Fruit fly (Drosophila melanogaster) whole organism, embryonic: ENCODE results near the gene EMC3.
A peak's percentile ranks its signal among the peaks of the same experiment; 100 is the strongest.

Source experiments
- B-H2 ChIP-seq: fragments of 200-800 bp; sonication (Bioruptor generic); optimal IDR thresholded peaks from 2 replicates; lab custom pipeline; 2018; ENCODE audit warnings: missing biosample characterization, mild to moderate bottlenecking, missing genetic modification characterization
- Blimp-1 ChIP-seq: fragments of 200-800 bp; sonication (Bioruptor generic); optimal IDR thresholded peaks from 3 replicates; lab custom pipeline; 2018; ENCODE audit warnings: missing biosample characterization, missing genetic modification characterization, mild to moderate bottlenecking, moderate library complexity, missing genetic modification reagents
- CG11723 ChIP-seq: fragments of 200-800 bp; sonication (Bioruptor generic); optimal IDR thresholded peaks from 2 replicates; lab custom pipeline; 2017; ENCODE audit warnings: missing biosample characterization, mild to moderate bottlenecking, missing genetic modification characterization
- CG12942 ChIP-seq: fragments of 200-800 bp; sonication (Bioruptor generic); optimal IDR thresholded peaks from 3 replicates; lab custom pipeline; 2016; ENCODE audit warnings: missing biosample characterization, missing genetic modification characterization
- CG13296 ChIP-seq: fragments of 200-800 bp; sonication (Bioruptor generic); optimal IDR thresholded peaks from 3 replicates; lab custom pipeline; 2018; ENCODE audit warnings: missing biosample characterization, mild to moderate bottlenecking, missing genetic modification characterization
- CG13775 ChIP-seq: fragments of 200-800 bp; sonication (Bioruptor generic); optimal IDR thresholded peaks from 3 replicates; lab custom pipeline; 2017; ENCODE audit warnings: missing biosample characterization, mild to moderate bottlenecking, missing genetic modification characterization
- CG14965 ChIP-seq: fragments of 200-800 bp; sonication (Bioruptor generic); optimal IDR thresholded peaks from 2 replicates; lab custom pipeline; 2016; ENCODE audit warnings: missing biosample characterization, missing genetic modification characterization, borderline replicate concordance
- CG15073 ChIP-seq: fragments of 200-800 bp; sonication (Bioruptor generic); optimal IDR thresholded peaks from 2 replicates; lab custom pipeline; 2016; ENCODE audit warnings: missing biosample characterization, missing genetic modification characterization
- CG2116 ChIP-seq: fragments of 200-800 bp; sonication (Bioruptor generic); optimal IDR thresholded peaks from 3 replicates; lab custom pipeline; 2018; ENCODE audit warnings: missing biosample characterization, mild to moderate bottlenecking, missing genetic modification characterization
- CG2120 ChIP-seq: fragments of 200-800 bp; sonication (Bioruptor generic); optimal IDR thresholded peaks from 3 replicates; lab custom pipeline; 2016; ENCODE audit warnings: missing biosample characterization, missing genetic modification characterization
- CG3065 ChIP-seq: fragments of 200-800 bp; sonication (Bioruptor generic); optimal IDR thresholded peaks from 2 replicates; lab custom pipeline; 2016; ENCODE audit warnings: missing biosample characterization, missing genetic modification characterization
- CG3281 ChIP-seq: fragments of 200-800 bp; sonication (Bioruptor generic); optimal IDR thresholded peaks from 3 replicates; lab custom pipeline; 2017; ENCODE audit warnings: missing biosample characterization, mild to moderate bottlenecking, missing genetic modification characterization
- CG3407 ChIP-seq: fragments of 200-800 bp; sonication (Bioruptor generic); optimal IDR thresholded peaks from 2 replicates; lab custom pipeline; 2018; ENCODE audit warnings: missing biosample characterization, mild to moderate bottlenecking, missing genetic modification characterization
- CG4282 ChIP-seq: fragments of 200-800 bp; sonication (Bioruptor generic); optimal IDR thresholded peaks from 2 replicates; lab custom pipeline; 2016; ENCODE audit warnings: missing biosample characterization, missing genetic modification characterization
- CG43689 ChIP-seq: fragments of 200-800 bp; sonication (Bioruptor generic); IDR thresholded peaks from 2 replicates; pipeline ENCODE4 v1.3.6; 2022; ENCODE audit warnings: missing biosample characterization, missing genetic modification characterization
- CG6175 ChIP-seq: fragments of 200-800 bp; sonication (Bioruptor generic); IDR thresholded peaks from 3 replicates; pipeline ENCODE4 v1.3.6; 2022; ENCODE audit warnings: missing biosample characterization, missing genetic modification characterization
- CG6254 ChIP-seq: fragments of 200-800 bp; sonication (Bioruptor generic); optimal IDR thresholded peaks from 3 replicates; lab custom pipeline; 2017; ENCODE audit warnings: mild to moderate bottlenecking, missing biosample characterization, missing genetic modification reagents, missing genetic modification characterization
- CG7271 ChIP-seq: fragments of 200-800 bp; sonication (Bioruptor generic); optimal IDR thresholded peaks from 2 replicates; lab custom pipeline; 2018; ENCODE audit warnings: missing biosample characterization, mild to moderate bottlenecking, missing genetic modification characterization, moderate library complexity
- CG8290 ChIP-seq, 3 experiments: fragments of 200-800 bp; sonication (Bioruptor generic); optimal IDR thresholded peaks; 2 replicates each; lab custom pipeline; 2016 to 2019; ENCODE audit warnings: missing biosample characterization in 3 of 3, missing genetic modification characterization in 3 of 3, mild to moderate bottlenecking in 2 of 3, moderate library complexity in 1 of 3
- CG8359 ChIP-seq: fragments of 200-800 bp; sonication (Bioruptor generic); optimal IDR thresholded peaks from 2 replicates; lab custom pipeline; 2017; ENCODE audit warnings: missing biosample characterization, mild to moderate bottlenecking, missing genetic modification characterization, borderline replicate concordance
- CG9817 ChIP-seq: fragments of 200-800 bp; sonication (Bioruptor generic); optimal IDR thresholded peaks from 2 replicates; lab custom pipeline; 2018; ENCODE audit warnings: missing biosample characterization, mild to moderate bottlenecking, missing genetic modification characterization, moderate library complexity
- CkIIα-i1 ChIP-seq: fragments of 200-800 bp; sonication (Bioruptor generic); IDR thresholded peaks from 2 replicates; pipeline ENCODE4 v1.3.6; 2022; ENCODE audit warnings: missing biosample characterization, missing genetic modification characterization
- Doc2 ChIP-seq: fragments of 200-800 bp; sonication (Bioruptor generic); IDR thresholded peaks from 2 replicates; pipeline ENCODE4 v1.3.6; 2022; ENCODE audit warnings: missing biosample characterization, missing genetic modification characterization
- E2f2 ChIP-seq: fragments of 200-800 bp; sonication (Bioruptor generic); IDR thresholded peaks from 2 replicates; pipeline ENCODE4 v1.3.6; 2022; ENCODE audit warnings: missing biosample characterization, missing genetic modification characterization
- Hmr ChIP-seq: fragments of 200-800 bp; sonication (Bioruptor generic); optimal IDR thresholded peaks from 3 replicates; lab custom pipeline; 2017; ENCODE audit warnings: mild to moderate bottlenecking, missing biosample characterization, missing genetic modification reagents, missing genetic modification characterization
- Nf-YC ChIP-seq: fragments of 200-800 bp; optimal IDR thresholded peaks from 3 replicates; lab custom pipeline; 2019; ENCODE audit warnings: missing biosample characterization, mild to moderate bottlenecking, missing genetic modification characterization, moderate library complexity
- NfI ChIP-seq: fragments of 200-800 bp; sonication (Bioruptor generic); optimal IDR thresholded peaks from 3 replicates; lab custom pipeline; 2018; ENCODE audit warnings: missing biosample characterization, mild to moderate bottlenecking, missing genetic modification characterization, moderate library complexity
- Oaz ChIP-seq: fragments of 200-800 bp; sonication (Bioruptor generic); IDR thresholded peaks from 2 replicates; pipeline ENCODE4 v1.3.6; 2022; ENCODE audit warnings: missing biosample characterization, missing genetic modification characterization
- PHDP ChIP-seq: fragments of 200-800 bp; sonication (Bioruptor generic); optimal IDR thresholded peaks from 3 replicates; lab custom pipeline; 2018; ENCODE audit warnings: missing biosample characterization, mild to moderate bottlenecking, missing genetic modification characterization, moderate library complexity
- Sin3A ChIP-seq: fragments of >200 bp; optimal IDR thresholded peaks from 2 replicates; lab custom pipeline; 2018
- Sox102F ChIP-seq: fragments of 200-800 bp; sonication (Bioruptor generic); optimal IDR thresholded peaks from 2 replicates; lab custom pipeline; 2018; ENCODE audit warnings: missing biosample characterization, mild to moderate bottlenecking, missing genetic modification characterization, moderate library complexity
- Xrp1 ChIP-seq: fragments of 200-800 bp; sonication (Bioruptor generic); IDR thresholded peaks from 2 replicates; pipeline ENCODE4 v1.3.6; 2022; ENCODE audit warnings: missing biosample characterization, missing genetic modification characterization
- bowl ChIP-seq: fragments of 200-800 bp; sonication (Bioruptor generic); IDR thresholded peaks from 2 replicates; pipeline ENCODE4 v1.3.6; 2022; ENCODE audit warnings: missing biosample characterization, missing genetic modification characterization
- dmrt11E ChIP-seq: fragments of 200-800 bp; sonication (Bioruptor generic); optimal IDR thresholded peaks from 3 replicates; lab custom pipeline; 2018; ENCODE audit warnings: missing biosample characterization, mild to moderate bottlenecking, missing genetic modification characterization, moderate library complexity
- dmrt99B ChIP-seq: fragments of 200-800 bp; sonication (Bioruptor generic); optimal IDR thresholded peaks from 2 replicates; lab custom pipeline; 2018; ENCODE audit warnings: missing biosample characterization, mild to moderate bottlenecking, missing genetic modification characterization, moderate library complexity
- emc ChIP-seq: fragments of 200-800 bp; sonication (Bioruptor generic); optimal IDR thresholded peaks from 2 replicates; lab custom pipeline; 2016; ENCODE audit warnings: missing biosample characterization, missing genetic modification characterization
- gem ChIP-seq: fragments of 200-800 bp; sonication (Bioruptor generic); optimal IDR thresholded peaks from 2 replicates; lab custom pipeline; 2019; ENCODE audit warnings: missing biosample characterization, mild to moderate bottlenecking, missing genetic modification characterization, moderate library complexity
- grau ChIP-seq: fragments of 200-800 bp; optimal IDR thresholded peaks from 3 replicates; lab custom pipeline; 2019; ENCODE audit warnings: missing biosample characterization, mild to moderate bottlenecking, missing genetic modification characterization, moderate library complexity
- grn ChIP-seq: fragments of 200-800 bp; sonication (Bioruptor generic); optimal IDR thresholded peaks from 3 replicates; lab custom pipeline; 2017; ENCODE audit warnings: missing biosample characterization, missing genetic modification characterization
- lbe ChIP-seq: fragments of 200-800 bp; sonication (Bioruptor generic); optimal IDR thresholded peaks from 2 replicates; lab custom pipeline; 2016; ENCODE audit warnings: missing biosample characterization, mild to moderate bottlenecking, missing genetic modification characterization
- mam ChIP-seq: fragments of 200-800 bp; sonication (Bioruptor generic); optimal IDR thresholded peaks from 3 replicates; lab custom pipeline; 2016; ENCODE audit warnings: missing biosample characterization, missing genetic modification characterization
- nau ChIP-seq: fragments of 200-800 bp; sonication (Bioruptor generic); optimal IDR thresholded peaks from 3 replicates; lab custom pipeline; 2017; ENCODE audit warnings: missing biosample characterization, mild to moderate bottlenecking, missing genetic modification characterization, missing genetic modification reagents
- otp ChIP-seq: fragments of 200-800 bp; sonication (Bioruptor generic); IDR thresholded peaks from 3 replicates; pipeline ENCODE4, ENCODE4 v1.3.6; 2022; ENCODE audit warnings: missing biosample characterization, missing genetic modification characterization
- pan ChIP-seq, 4 experiments: fragments of >200 bp in 3 of 4; fragments of 200-800 bp in 1 of 4; sonication (Bioruptor generic) in 1 of 4; optimal IDR thresholded peaks in 3 of 4; IDR thresholded peaks in 1 of 4; 2 replicates each; pipeline versions ENCODE4 v1.3.6 to Lab custom; 2017 to 2022; ENCODE audit warnings: missing biosample characterization in 2 of 4, missing genetic modification characterization in 2 of 4, mixed read lengths in 1 of 4
- pnt ChIP-seq: fragments of 200-800 bp; sonication (Bioruptor generic); optimal IDR thresholded peaks from 3 replicates; lab custom pipeline; 2016; ENCODE audit warnings: missing biosample characterization, missing genetic modification characterization
- sens ChIP-seq: fragments of 200-800 bp; sonication (Bioruptor generic); peaks from one replicate; lab custom pipeline; 2016; ENCODE audit warnings: missing biosample characterization, missing genetic modification characterization
- shn ChIP-seq: fragments of 200-800 bp; sonication (Bioruptor generic); optimal IDR thresholded peaks from 3 replicates; lab custom pipeline; 2016; ENCODE audit warnings: missing biosample characterization, missing genetic modification characterization
- so ChIP-seq: fragments of 200-800 bp; sonication (Bioruptor generic); IDR thresholded peaks from 3 replicates; pipeline ENCODE4 v1.3.6; 2022; ENCODE audit warnings: missing biosample characterization, missing genetic modification characterization
- tgo ChIP-seq: fragments of 200-800 bp; sonication (Bioruptor generic); IDR thresholded peaks from 3 replicates; pipeline ENCODE4 v1.3.6; 2022; ENCODE audit warnings: missing biosample characterization, missing genetic modification characterization
- wor ChIP-seq: fragments of 200-800 bp; sonication (Bioruptor generic); IDR thresholded peaks from 2 replicates; pipeline ENCODE4 v1.3.6; 2022; ENCODE audit warnings: missing biosample characterization, missing genetic modification characterization

The EMC3 gene

DNA sequence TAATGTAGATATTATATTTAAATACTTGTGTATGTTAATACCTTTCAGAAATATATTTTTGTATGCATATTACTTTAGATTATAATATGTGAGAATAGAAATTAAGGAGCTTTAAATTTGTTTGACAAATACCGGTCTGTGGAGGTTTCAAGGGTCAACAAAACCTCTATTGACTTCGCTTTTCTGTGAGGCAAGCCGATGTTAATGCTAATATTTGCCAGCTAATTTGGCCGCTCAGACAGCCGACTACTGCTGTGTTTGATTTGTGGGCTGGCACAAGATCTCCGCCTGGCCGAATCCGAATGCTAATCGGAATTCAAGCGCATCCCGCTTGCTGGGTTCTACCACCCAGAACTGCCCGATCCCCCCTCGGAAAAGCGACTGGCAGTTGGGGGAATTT lies 22.4 kb upstream of the EMC3 start (continued):
- peak; percentile 25 for TF ChIP-seq CG3407
- TF ChIP-seq Doc2 = no peak
- no peak for TF ChIP-seq CG11723 (GFP tag; lab: Kevin White, UChicago)
- no peak for TF ChIP-seq B-H2
- no peak for TF ChIP-seq grau (tag; lab: Kevin White, UChicago)
- no peak for TF ChIP-seq E2f2 (GFP tag; lab: Robert Waterston, UW)
- TF ChIP-seq CG4282 (GFP tag; lab: Kevin White, UChicago) = no peak
- TF ChIP-seq wor (GFP tag; lab: Robert Waterston, UW) = no peak
- no peak for TF ChIP-seq dmrt99B (tag; lab: Kevin White, UChicago)
- no peak for TF ChIP-seq pan (optimal IDR thresholded peaks at IDR 0.05; lab: Kevin White, UChicago)
- TF ChIP-seq pan (GFP tag; optimal IDR thresholded peaks at IDR 0.05 in 1 of 2, IDR thresholded peaks at IDR 0.05 in 1 of 2) = peak in 1 of 2 experiments; percentile 27
- no peak for TF ChIP-seq CG14965 (GFP tag; lab: Kevin White, UChicago)
- no peak for TF ChIP-seq CG15073
- peak; percentile 25 for TF ChIP-seq CG3281
- TF ChIP-seq CG8359 (GFP tag; lab: Kevin White, UChicago) = no peak
- peak; percentile 27 for TF ChIP-seq CG13296
- no peak for TF ChIP-seq lbe (GFP tag; lab: Kevin White, UChicago)
- TF ChIP-seq CG12942 = no peak
- no peak for TF ChIP-seq CG2116 (GFP tag; lab: Kevin White, UChicago)
- no peak for TF ChIP-seq nau (GFP tag; lab: Kevin White, UChicago)
- TF ChIP-seq CG3065 (GFP tag; lab: Kevin White, UChicago) = no peak
- no peak for TF ChIP-seq Oaz
- TF ChIP-seq CG2120 (GFP tag; lab: Kevin White, UChicago) = peak; percentile 29
- TF ChIP-seq CG7271 (tag; lab: Kevin White, UChicago) = no peak
- 0 out of 3 replicates have a peak, but pooled peaks have one; percentile 11 for TF ChIP-seq so
- TF ChIP-seq Hmr (GFP tag; lab: Kevin White, UChicago) = peak; percentile 14
- TF ChIP-seq emc (GFP tag; lab: Kevin White, UChicago) = no peak
- TF ChIP-seq shn = no peak
- TF ChIP-seq CG8290 (GFP tag; optimal IDR thresholded peaks at IDR 0.05; lab: Kevin White, UChicago) = no peak
- peak in 1 of 2 experiments; percentile 22 for TF ChIP-seq CG8290 (tag; optimal IDR thresholded peaks at IDR 0.05; lab: Kevin White, UChicago)
- peak; percentile 78 for TF ChIP-seq sens (GFP tag; lab: Kevin White, UChicago)
- no peak for TF ChIP-seq Nf-YC (tag; lab: Kevin White, UChicago)
- TF ChIP-seq otp (GFP tag; lab: Robert Waterston, UW) = 0 out of 3 replicates have a peak, but pooled peaks have one; percentile 8
- TF ChIP-seq Sin3A (lab: Kevin White, UChicago) = no peak
- no peak for TF ChIP-seq CG43689 (GFP tag; lab: Robert Waterston, UW)
- TF ChIP-seq NfI (GFP tag; lab: Kevin White, UChicago) = no peak
- no peak for TF ChIP-seq CkIIα-i1 (GFP tag; lab: Robert Waterston, UW)
- no peak for TF ChIP-seq grn (GFP tag; lab: Kevin White, UChicago)
- TF ChIP-seq CG13775 = no peak
- peak; percentile 28 for TF ChIP-seq dmrt11E
- TF ChIP-seq CG6254 (GFP tag; lab: Kevin White, UChicago) = no peak
- TF ChIP-seq pnt (GFP tag; lab: Kevin White, UChicago) = no peak
- no peak for TF ChIP-seq CG9817 (tag; lab: Kevin White, UChicago)
- TF ChIP-seq tgo (GFP tag; lab: Robert Waterston, UW) = peak; percentile 23; the same call in 1 of the 3 replicates
- peak; percentile 10 for TF ChIP-seq Blimp-1
- no peak for TF ChIP-seq mam (GFP tag; lab: Kevin White, UChicago)
- TF ChIP-seq Sox102F (GFP tag; lab: Kevin White, UChicago) = no peak
- peak; percentile 38 for TF ChIP-seq gem (tag; lab: Kevin White, UChicago)
- no peak for TF ChIP-seq CG6175 (GFP tag; lab: Robert Waterston, UW)
- TF ChIP-seq PHDP (tag; lab: Kevin White, UChicago) = peak; percentile 47
- TF ChIP-seq bowl (GFP tag; lab: Robert Waterston, UW) = no peak
- TF ChIP-seq Xrp1 (GFP tag; lab: Robert Waterston, UW) = 0 out of 2 replicates have a peak, but pooled peaks have one; percentile 18
